Worm (Caenorhabditis elegans): ENCODE data around the gene mlc-5.

DNA sequence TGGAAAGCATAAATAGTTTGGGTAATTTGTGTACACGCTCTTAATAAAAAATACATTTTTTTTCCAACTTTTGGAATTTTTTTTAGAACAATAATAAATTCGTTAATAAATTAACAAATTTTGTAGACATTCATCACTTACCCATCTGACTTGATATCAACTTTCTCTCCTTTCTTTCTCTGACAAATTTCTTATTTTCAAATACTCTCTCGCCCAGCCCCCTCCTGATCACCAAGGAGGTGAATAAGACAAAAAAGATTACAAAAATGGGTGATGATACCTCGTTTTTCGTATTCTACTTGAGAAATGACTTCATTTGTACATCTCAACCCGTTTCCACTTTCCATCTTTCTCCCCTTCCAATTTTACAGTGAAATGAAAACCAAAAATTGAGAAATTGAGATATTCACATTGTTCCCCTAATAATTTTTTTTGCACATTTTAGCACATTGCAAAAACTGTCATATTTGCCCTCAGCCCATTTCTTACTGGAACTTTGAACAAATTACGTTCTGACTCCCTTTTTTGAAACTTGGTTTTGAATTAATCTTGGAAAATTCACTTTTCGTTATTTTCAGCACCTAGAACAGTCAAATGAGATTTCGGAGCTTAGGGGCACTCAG is 47.4 kb upstream of the mlc-5 start, which contains the start of gene osm-7:
- no peak for TF ChIP-seq jun-1 (tag; optimal IDR thresholded peaks at IDR 0.05)
- TF ChIP-seq unc-39 (tag; optimal IDR thresholded peaks at IDR 0.05): no peak
- TF ChIP-seq nhr-237 (tag; optimal IDR thresholded peaks at IDR 0.05): no peak
- TF ChIP-seq nhr-11 (tag; optimal IDR thresholded peaks at IDR 0.05): no peak
- TF ChIP-seq ceh-9 (tag; optimal IDR thresholded peaks at IDR 0.05): no peak
- TF ChIP-seq pha-4 (tag; optimal IDR thresholded peaks at IDR 0.05): no peak
- TF ChIP-seq ama-1 (optimal IDR thresholded peaks at IDR 0.05): no peak
- no peak for TF ChIP-seq ceh-82 (tag; optimal IDR thresholded peaks at IDR 0.05)
- no peak for TF ChIP-seq fkh-10 (GFP tag; optimal IDR thresholded peaks at IDR 0.05)
- no peak for TF ChIP-seq ztf-4 (tag; optimal IDR thresholded peaks at IDR 0.05)
- no peak for TF ChIP-seq pqm-1 (tag; optimal IDR thresholded peaks at IDR 0.05)
- TF ChIP-seq nhr-25 (tag; optimal IDR thresholded peaks at IDR 0.05): no peak
- no peak for TF ChIP-seq ztf-11 (tag; optimal IDR thresholded peaks at IDR 0.05)

All from whole organism, L3 larva.